Fruit fly (Drosophila melanogaster): ENCODE results near the gene CG4872.

Gene CG4872

dm6 chrX:16881015-16881414 lies at the start of gene CG4872:
TSS of gene CG4872 (plus strand) at chrX:16881347.
- TF ChIP-seq CTCF (optimal IDR thresholded peaks at IDR 0.05) (no peak), CG8478 (optimal IDR thresholded peaks at IDR 0.05) (no peak)

dm6 chrX:16831848-16832247 lies 49.3 kb upstream of the CG4872 start:
- no peak for TF ChIP-seq CG8478 (optimal IDR thresholded peaks at IDR 0.05)
- TF ChIP-seq CTCF (optimal IDR thresholded peaks at IDR 0.05), result no peak

dm6 chrX:16833097-16833496 lies 48.0 kb upstream of the CG4872 start:
- TF ChIP-seq CG8478 (optimal IDR thresholded peaks at IDR 0.05), result no peak
- TF ChIP-seq CTCF (optimal IDR thresholded peaks at IDR 0.05), result no peak

dm6 chrX:16834259-16834658 lies 46.9 kb upstream of the CG4872 start:
- TF ChIP-seq CTCF (optimal IDR thresholded peaks at IDR 0.05) (no peak), CG8478 (optimal IDR thresholded peaks at IDR 0.05) (no peak)

- TF ChIP-seq CTCF (optimal IDR thresholded peaks at IDR 0.05), result no peak
- TF ChIP-seq CG8478 (optimal IDR thresholded peaks at IDR 0.05), result no peak
Observed at dm6 chrX:16835304-16835703, 45.8 kb upstream of the CG4872 start, which contains the start of the genes CG13004 and CG46306. TSS of gene CG13004 (minus strand) at chrX:16835520. TSS of gene CG46306 (minus strand) at chrX:16835520.

dm6 chrX:16836091-16836799 lies 44.9 kb upstream of the CG4872 start:
- TF ChIP-seq CG8478 (optimal IDR thresholded peaks at IDR 0.05), result no peak
- TF ChIP-seq CTCF (optimal IDR thresholded peaks at IDR 0.05), result no peak

dm6 chrX:16836805-16837333 lies 44.3 kb upstream of the CG4872 start:
- TF ChIP-seq CG8478 (optimal IDR thresholded peaks at IDR 0.05) (no peak), CTCF (optimal IDR thresholded peaks at IDR 0.05) (no peak)

dm6 chrX:16837588-16838178 lies 43.5 kb upstream of the CG4872 start:
- TF ChIP-seq CTCF (optimal IDR thresholded peaks at IDR 0.05), result no peak

- TF ChIP-seq CG8478 (optimal IDR thresholded peaks at IDR 0.05) (no peak), CTCF (optimal IDR thresholded peaks at IDR 0.05) (no peak)
Observed at dm6 chrX:16839033-16839432, 42.1 kb upstream of the CG4872 start.

dm6 chrX:16839905-16840304 lies 41.2 kb upstream of the CG4872 start:
- TF ChIP-seq CG8478 (optimal IDR thresholded peaks at IDR 0.05), result no peak
- TF ChIP-seq CTCF (optimal IDR thresholded peaks at IDR 0.05), result peak in 1 of 2 experiments; percentile 9

- TF ChIP-seq CG8478 (optimal IDR thresholded peaks at IDR 0.05) (no peak), CTCF (optimal IDR thresholded peaks at IDR 0.05) (no peak)
Observed at dm6 chrX:16844295-16844694, 36.9 kb upstream of the CG4872 start, which contains the start of gene RSG7. TSS of gene RSG7 (minus strand) at chrX:16844433.

dm6 chrX:16846575-16846974 lies 34.6 kb upstream of the CG4872 start:
- TF ChIP-seq CG8478 (optimal IDR thresholded peaks at IDR 0.05), result no peak
- TF ChIP-seq CTCF (optimal IDR thresholded peaks at IDR 0.05), result peak; percentile 87 to 88

- TF ChIP-seq CG8478 (optimal IDR thresholded peaks at IDR 0.05) (no peak), CTCF (optimal IDR thresholded peaks at IDR 0.05) (no peak)
Observed at dm6 chrX:16848978-16849377, 32.2 kb upstream of the CG4872 start.

- TF ChIP-seq CTCF (optimal IDR thresholded peaks at IDR 0.05) (no peak), CG8478 (optimal IDR thresholded peaks at IDR 0.05) (no peak)
Observed at dm6 chrX:16849517-16849916, 31.6 kb upstream of the CG4872 start.

dm6 chrX:16854746-16855145 lies 26.4 kb upstream of the CG4872 start:
- TF ChIP-seq CTCF (optimal IDR thresholded peaks at IDR 0.05) (no peak), CG8478 (optimal IDR thresholded peaks at IDR 0.05) (no peak)

dm6 chrX:16859732-16860131 lies 21.4 kb upstream of the CG4872 start:
- no peak for TF ChIP-seq CTCF (optimal IDR thresholded peaks at IDR 0.05)
- TF ChIP-seq CG8478 (optimal IDR thresholded peaks at IDR 0.05), result no peak

All from S2 (cell line).